Fruit fly (Drosophila melanogaster): ENCODE data around the gene Ptp36E.

dm6 chr2L:18151134-18151825 is 33.5 kb downstream of the Ptp36E start:
- TF ChIP-seq CTCF (optimal IDR thresholded peaks at IDR 0.05) (no peak), CG8478 (optimal IDR thresholded peaks at IDR 0.05) (no peak)
